Fruit fly (Drosophila melanogaster): ENCODE data around the gene ATPsynbetaL.

Gene ATPsynbetaL

DNA sequence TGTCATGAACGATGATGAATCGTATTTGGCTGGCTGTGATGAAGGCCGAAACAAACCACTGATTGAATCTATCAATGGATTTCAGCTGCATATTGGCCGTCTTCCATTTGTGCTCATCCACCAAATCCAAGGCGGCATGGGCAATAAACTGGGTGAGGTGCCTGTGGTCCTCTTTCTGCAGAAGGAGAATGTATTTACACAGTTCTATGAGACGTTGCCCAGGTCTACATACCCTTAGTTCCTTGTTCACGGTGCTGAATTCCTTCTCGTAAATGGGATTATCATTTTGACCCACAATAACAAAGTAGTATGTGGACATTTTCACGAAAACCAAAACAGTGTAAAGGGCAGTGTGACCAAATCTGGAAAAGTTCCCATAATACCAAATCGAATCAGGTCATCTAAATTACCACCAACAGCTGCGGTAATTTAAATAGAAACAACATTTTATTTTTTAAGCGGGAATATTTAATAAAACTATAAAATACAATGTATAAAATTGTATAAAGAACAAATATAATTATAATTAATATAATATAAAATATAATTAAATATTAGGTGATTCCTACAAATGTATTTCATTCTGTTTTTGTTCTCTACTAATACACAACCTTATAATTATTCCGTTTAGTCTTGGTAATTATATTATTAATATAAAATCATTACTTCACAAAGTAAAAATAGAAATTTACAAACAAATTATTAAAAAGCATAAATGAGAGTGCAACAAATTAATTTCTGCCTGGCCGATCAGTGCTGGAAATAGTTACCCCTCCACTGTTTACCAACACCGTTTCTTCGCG lies 33.8 kb downstream of the ATPsynbetaL start, which contains the start of the genes Trs20 and elg1 (continued):
- TF ChIP-seq Oaz (GFP tag; IDR thresholded peaks at IDR 0.05) (no peak), sima (GFP tag; optimal IDR thresholded peaks at IDR 0.05) (no peak), Antp (GFP tag; optimal IDR thresholded peaks at IDR 0.05) (no peak), hth (optimal IDR thresholded peaks at IDR 0.05) (no peak), mam (GFP tag; optimal IDR thresholded peaks at IDR 0.05) (peak; percentile 7), toy (GFP tag; IDR thresholded peaks at IDR 0.05) (no peak), CG18764 (GFP tag; optimal IDR thresholded peaks at IDR 0.05) (no peak), CG16779 (GFP tag; IDR thresholded peaks at IDR 0.05) (no peak), CG13296 (GFP tag; optimal IDR thresholded peaks at IDR 0.05) (peak; percentile 73), pfk (GFP tag; optimal IDR thresholded peaks at IDR 0.05) (no peak), ara (GFP tag; IDR thresholded peaks at IDR 0.05) (no peak), ewg (GFP tag; optimal IDR thresholded peaks at IDR 0.05) (no peak), Hr3 (GFP tag; optimal IDR thresholded peaks at IDR 0.05) (peak; percentile 81), CG32772 (GFP tag; IDR thresholded peaks at IDR 0.05) (no peak), D (optimal IDR thresholded peaks at IDR 0.05) (no peak), D (GFP tag; optimal IDR thresholded peaks at IDR 0.05) (peak; percentile 17), CG8765 (GFP tag; IDR thresholded peaks at IDR 0.05) (no peak), Drgx (GFP tag; IDR thresholded peaks at IDR 0.05) (no peak), ro (GFP tag; IDR thresholded peaks at IDR 0.05) (no peak), CG7786 (GFP tag; optimal IDR thresholded peaks at IDR 0.05) (no peak), CG9609 (GFP tag; optimal IDR thresholded peaks at IDR 0.05) (no peak), CG17385 (GFP tag; optimal IDR thresholded peaks at IDR 0.05) (peak; percentile 60), CG8944 (GFP tag; optimal IDR thresholded peaks at IDR 0.05) (no peak), CG4424 (GFP tag; optimal IDR thresholded peaks at IDR 0.05) (peak; percentile 43), CG17612 (GFP tag; IDR thresholded peaks at IDR 0.05) (no peak), CG32532 (GFP tag; IDR thresholded peaks at IDR 0.05) (peak; percentile 26; the same call in 1 of the 2 replicates), Dek (tag; optimal IDR thresholded peaks at IDR 0.05) (peak; percentile 59), Spps (tag; optimal IDR thresholded peaks at IDR 0.05) (no peak), Blimp-1 (GFP tag; optimal IDR thresholded peaks at IDR 0.05) (no peak), Camta (GFP tag; optimal IDR thresholded peaks at IDR 0.05) (no peak), gt (GFP tag; IDR thresholded peaks at IDR 0.05) (no peak), Max (GFP tag; optimal IDR thresholded peaks at IDR 0.05) (no peak), sna (GFP tag; IDR thresholded peaks at IDR 0.05; ENCODE audit: partially characterized antibody) (no peak), CG2678 (tag; optimal IDR thresholded peaks at IDR 0.05) (peak; percentile 78), sisA (GFP tag; IDR thresholded peaks at IDR 0.05) (no peak; the same call in 1 of the 2 replicates), CG8281 (tag; optimal IDR thresholded peaks at IDR 0.05) (no peak), CG13123 (GFP tag; optimal IDR thresholded peaks at IDR 0.05) (no peak), zen (tag; optimal IDR thresholded peaks at IDR 0.05) (peak; percentile 46), CG4282 (GFP tag; optimal IDR thresholded peaks at IDR 0.05) (no peak), CG17829 (tag; optimal IDR thresholded peaks at IDR 0.05) (peak; percentile 75), Jarid2 (GFP tag; optimal IDR thresholded peaks at IDR 0.05) (no peak), Ets97D (GFP tag; optimal IDR thresholded peaks at IDR 0.05) (peak; percentile 16), Mes4 (GFP tag; optimal IDR thresholded peaks at IDR 0.05) (no peak), Tbp (GFP tag; optimal IDR thresholded peaks at IDR 0.05) (no peak), tgo (GFP tag; IDR thresholded peaks at IDR 0.05) (peak; percentile 35; the same call in 1 of the 3 replicates), BtbVII (GFP tag; optimal IDR thresholded peaks at IDR 0.05) (no peak), CG3995 (GFP tag; optimal IDR thresholded peaks at IDR 0.05) (no peak), pzg (GFP tag; optimal IDR thresholded peaks at IDR 0.05) (peak; percentile 46), CG3847 (GFP tag; IDR thresholded peaks at IDR 0.05) (peak; percentile 85), CG31441 (GFP tag; IDR thresholded peaks at IDR 0.05) (peak; percentile 84), CG4404 (GFP tag; IDR thresholded peaks at IDR 0.05) (0 out of 2 replicates have a peak, but pooled peaks have one; percentile 27)

Data from whole organism, embryonic.